Worm (Caenorhabditis elegans): ENCODE measurements around the gene C06C3.3.

The C06C3.3 gene

DNA sequence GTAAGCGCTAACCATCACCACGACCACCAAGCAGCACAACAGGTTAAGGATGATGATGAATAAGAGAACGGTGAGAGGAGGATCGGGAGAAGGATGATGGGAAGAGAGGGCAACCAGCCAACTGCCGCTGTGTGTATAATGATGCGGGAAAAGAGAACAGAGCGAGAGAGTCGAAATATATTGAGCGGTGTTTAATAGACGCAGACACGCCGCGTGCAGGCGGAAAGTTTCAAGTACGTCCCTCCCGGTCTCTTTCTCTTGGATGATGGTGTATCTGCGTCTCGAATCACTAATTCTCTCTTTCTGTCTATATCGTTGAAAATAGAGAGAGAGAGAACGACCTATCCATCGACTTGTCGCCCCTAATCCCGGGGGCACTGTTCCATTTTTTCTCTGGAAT lies 15.6 kb downstream of the C06C3.3 start (continued):
- TF ChIP-seq lin-14 (GFP tag; optimal IDR thresholded peaks at IDR 0.05): peak; percentile 91
- TF ChIP-seq lin-35 (GFP tag; optimal IDR thresholded peaks at IDR 0.05): peak; percentile 33 to 48
- TF ChIP-seq blmp-1 (tag; optimal IDR thresholded peaks at IDR 0.05): peak; percentile 59
- TF ChIP-seq irx-1 (tag; optimal IDR thresholded peaks at IDR 0.05): no peak
- no peak for TF ChIP-seq jun-1 (tag; optimal IDR thresholded peaks at IDR 0.05)
- TF ChIP-seq lin-15B (tag; optimal IDR thresholded peaks at IDR 0.05): no peak
- no peak for TF ChIP-seq pag-3 (tag; optimal IDR thresholded peaks at IDR 0.05; ENCODE audit: borderline replicate concordance, insufficient read depth)
- TF ChIP-seq ces-1 (GFP tag; optimal IDR thresholded peaks at IDR 0.05): no peak
- peak in 1 of 2 experiments; percentile 68 for TF ChIP-seq lsy-2 (tag; optimal IDR thresholded peaks at IDR 0.05)
- TF ChIP-seq unc-86 (tag; optimal IDR thresholded peaks at IDR 0.05): no peak
- TF ChIP-seq snpc-4 (tag; optimal IDR thresholded peaks at IDR 0.05): no peak
- no peak for TF ChIP-seq aha-1 (tag; optimal IDR thresholded peaks at IDR 0.05)
- TF ChIP-seq mef-2 (tag; optimal IDR thresholded peaks at IDR 0.05): no peak
- peak; percentile 34 for TF ChIP-seq skn-1 (tag; optimal IDR thresholded peaks at IDR 0.05)
- peak; percentile 65 for TF ChIP-seq nhr-71 (tag; optimal IDR thresholded peaks at IDR 0.05)
- no peak for TF ChIP-seq fkh-8 (tag; optimal IDR thresholded peaks at IDR 0.05)
- TF ChIP-seq dpl-1 (GFP tag; optimal IDR thresholded peaks at IDR 0.05): peak in 2 of 3 experiments; percentile 17 to 35
- no peak for TF ChIP-seq C04F5.9 (tag; optimal IDR thresholded peaks at IDR 0.05)
- TF ChIP-seq nhr-28 (tag; optimal IDR thresholded peaks at IDR 0.05): no peak
- no peak for TF ChIP-seq lin-13 (GFP tag; optimal IDR thresholded peaks at IDR 0.05)
- TF ChIP-seq elt-3 (tag; optimal IDR thresholded peaks at IDR 0.05): peak in 1 of 6 experiments; percentile 60
- no peak for TF ChIP-seq grh-1 (GFP tag; IDR thresholded peaks at IDR 0.05)

DNA sequence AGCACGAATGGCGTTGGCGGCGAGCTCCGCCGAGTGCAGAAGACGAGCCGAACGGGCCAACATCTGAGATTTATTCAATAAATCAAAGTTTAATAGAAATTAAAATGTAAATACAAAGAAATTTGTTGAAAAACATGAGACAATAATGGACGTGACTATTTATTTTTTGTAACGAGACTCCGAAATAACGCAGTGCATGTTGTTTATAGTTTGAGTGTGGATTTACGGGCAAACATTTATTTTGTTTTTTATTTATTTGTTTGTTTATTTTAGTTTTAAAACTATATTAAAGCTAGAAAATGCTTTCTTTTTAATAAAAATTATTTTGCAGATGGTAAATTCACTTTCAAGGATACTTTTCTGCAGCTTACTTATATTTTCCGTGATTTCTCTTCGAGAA lies 19.6 kb downstream of the C06C3.3 start, which contains the start of the genes sdhb-1 and cup-15:
Gene sdhb-1 (minus strand): TSS at position 63 of the 400 bp plus-strand sequence.
Gene cup-15 (plus strand): TSS at position 332 of the 400 bp plus-strand sequence.
- TF ChIP-seq dpl-1 (GFP tag; optimal IDR thresholded peaks at IDR 0.05): peak in 2 of 3 experiments; percentile 0 to 46
- no peak for TF ChIP-seq unc-98 (GFP tag; IDR thresholded peaks at IDR 0.05)
- TF ChIP-seq blmp-1 (tag; optimal IDR thresholded peaks at IDR 0.05): peak; percentile 27
- peak in 1 of 2 experiments; percentile 53 for TF ChIP-seq lin-35 (GFP tag; optimal IDR thresholded peaks at IDR 0.05)
- TF ChIP-seq nhr-71 (tag; optimal IDR thresholded peaks at IDR 0.05): peak; percentile 31
- TF ChIP-seq lin-14 (GFP tag; optimal IDR thresholded peaks at IDR 0.05): peak; percentile 27
- peak; percentile 26 to 53 for TF ChIP-seq lsy-2 (tag; optimal IDR thresholded peaks at IDR 0.05)
- TF ChIP-seq efl-3 (GFP tag; optimal IDR thresholded peaks at IDR 0.05): no peak
- peak; percentile 13 to 14 for TF ChIP-seq efl-1 (optimal IDR thresholded peaks at IDR 0.05)
- no peak for TF ChIP-seq efl-1 (GFP tag; optimal IDR thresholded peaks at IDR 0.05 in 1 of 2)
- no peak for TF ChIP-seq zag-1 (tag; optimal IDR thresholded peaks at IDR 0.05)
- TF ChIP-seq snu-23 (GFP tag; optimal IDR thresholded peaks at IDR 0.05): peak; percentile 1

DNA sequence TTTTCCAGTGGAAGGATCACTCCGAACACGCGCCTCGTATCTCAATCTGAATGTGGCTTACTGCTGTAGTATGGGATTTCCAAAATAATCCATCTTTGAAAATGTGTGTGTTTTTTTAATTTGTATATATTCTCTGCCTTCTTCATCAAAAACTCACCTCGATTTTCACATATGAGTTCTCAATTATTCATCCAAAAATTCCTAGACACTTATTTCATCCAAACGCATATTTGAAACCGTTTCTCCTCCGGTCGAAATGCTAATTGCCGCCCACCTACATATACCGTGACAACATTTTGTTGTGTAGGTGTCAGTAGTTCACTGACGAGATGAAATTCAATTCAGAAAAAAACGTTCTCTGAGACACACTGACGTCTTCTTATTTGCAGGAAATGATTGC lies 24.8 kb downstream of the C06C3.3 start:
- TF ChIP-seq C34B4.2 (tag; optimal IDR thresholded peaks at IDR 0.05) (no peak), egl-27 (tag; optimal IDR thresholded peaks at IDR 0.05) (no peak), lin-15B (tag; optimal IDR thresholded peaks at IDR 0.05) (no peak), nhr-19 (GFP tag; conservative IDR thresholded peaks at IDR 0.05) (no peak)

DNA sequence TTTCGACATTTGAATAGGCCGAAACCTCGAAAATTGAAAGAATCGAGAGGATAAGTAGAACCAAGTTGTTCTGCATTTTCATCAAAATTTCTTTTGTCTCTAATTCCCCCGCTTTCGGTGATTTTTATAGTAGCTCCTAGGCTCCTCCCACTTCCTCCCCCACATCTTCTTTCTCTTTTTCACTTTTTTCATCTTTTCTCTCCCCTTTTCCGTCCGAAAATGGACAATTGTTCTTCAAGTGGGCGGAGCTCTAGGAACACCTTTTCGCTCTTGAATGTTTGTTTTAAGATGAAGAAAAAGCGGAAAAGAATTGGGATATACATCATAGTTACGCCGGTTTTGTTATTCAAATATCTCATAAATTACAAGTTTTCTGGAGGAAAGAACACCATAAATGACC lies 25.8 kb downstream of the C06C3.3 start, which contains the start of gene F42A8.1:
Gene F42A8.1 (minus strand): TSS at position 101 of the 400 bp plus-strand sequence.
- TF ChIP-seq blmp-1 (tag; optimal IDR thresholded peaks at IDR 0.05) (peak; percentile 57), elt-3 (tag; optimal IDR thresholded peaks at IDR 0.05) (no peak), nhr-90 (tag; optimal IDR thresholded peaks at IDR 0.05; ENCODE audit: poor library complexity) (no peak), pqm-1 (tag; optimal IDR thresholded peaks at IDR 0.05) (no peak), C04F5.9 (tag; optimal IDR thresholded peaks at IDR 0.05) (no peak)

DNA sequence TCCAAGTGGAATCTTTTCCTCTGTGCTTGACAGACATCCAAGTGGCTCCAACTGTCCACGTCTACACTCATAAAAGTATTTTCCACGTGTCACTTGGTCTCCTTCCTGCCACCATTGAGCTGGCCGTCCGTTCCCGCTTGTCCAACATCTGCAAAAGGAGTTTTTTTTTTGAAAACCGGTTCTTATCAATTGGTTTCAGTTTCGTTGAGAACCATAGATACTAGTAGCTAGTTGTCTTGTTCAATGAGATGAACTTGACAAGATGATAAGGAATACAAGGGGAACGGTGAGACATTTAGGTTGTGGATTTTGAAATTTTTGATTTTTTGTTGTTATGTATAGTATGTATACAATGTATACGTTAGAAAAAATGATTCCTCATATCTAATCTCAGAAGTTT lies 26.5 kb downstream of the C06C3.3 start:
- no peak for TF ChIP-seq nhr-20 (tag; optimal IDR thresholded peaks at IDR 0.05)
- no peak for TF ChIP-seq C04F5.9 (tag; optimal IDR thresholded peaks at IDR 0.05)
- TF ChIP-seq lir-3 (tag; optimal IDR thresholded peaks at IDR 0.05; ENCODE audit: poor library complexity): no peak
- TF ChIP-seq efl-1 (optimal IDR thresholded peaks at IDR 0.05): no peak
- peak in 1 of 2 experiments; percentile 30 for TF ChIP-seq efl-1 (GFP tag; optimal IDR thresholded peaks at IDR 0.05 in 1 of 2)
- TF ChIP-seq C34B4.2 (tag; optimal IDR thresholded peaks at IDR 0.05): no peak
- peak; percentile 64 for TF ChIP-seq nhr-85 (tag)
- TF ChIP-seq nhr-76 (tag; optimal IDR thresholded peaks at IDR 0.05): no peak
- TF ChIP-seq blmp-1 (tag; optimal IDR thresholded peaks at IDR 0.05): peak; percentile 55
- no peak for TF ChIP-seq tlp-1 (tag; optimal IDR thresholded peaks at IDR 0.05)
- TF ChIP-seq egl-27 (tag; optimal IDR thresholded peaks at IDR 0.05): no peak
- no peak for TF ChIP-seq lin-15B (tag; optimal IDR thresholded peaks at IDR 0.05)
- TF ChIP-seq nhr-90 (tag; optimal IDR thresholded peaks at IDR 0.05; ENCODE audit: poor library complexity): no peak
- no peak for TF ChIP-seq ztf-11 (tag; optimal IDR thresholded peaks at IDR 0.05)

All from whole organism, L1 larva.